Worm (Caenorhabditis elegans) whole organism, early embryonic: ENCODE data around the gene mbf-1.

Experiments
- B0310.2 ChIP-seq: sonication (generic microtip); optimal IDR thresholded peaks from 2 replicates; lab custom pipeline; 2016; ENCODE audit warnings: mild to moderate bottlenecking, missing genetic modification characterization, missing compliant biosample characterization
- F13C5.2 ChIP-seq: sonication (generic microtip); optimal IDR thresholded peaks from 2 replicates; lab custom pipeline; 2017; ENCODE audit warnings: mild to moderate bottlenecking, missing genetic modification characterization, inconsistent platforms, missing compliant biosample characterization
- ama-1 ChIP-seq: fragments of 150-350 bp; optimal IDR thresholded peaks from 2 replicates; lab custom pipeline; 2014
- flt-1 ChIP-seq: fragments of 200-800 bp; sonication (Bioruptor generic); IDR thresholded peaks from 2 replicates; pipeline ENCODE4 v1.3.6; 2022; ENCODE audit warnings: missing genetic modification characterization, missing compliant biosample characterization
- hmbx-1 ChIP-seq: sonication (generic microtip); optimal IDR thresholded peaks from 2 replicates; lab custom pipeline; 2016; ENCODE audit warnings: mild to moderate bottlenecking, missing genetic modification characterization, missing compliant biosample characterization
- hmg-4 ChIP-seq: fragments of 200-800 bp; sonication (Bioruptor generic); optimal IDR thresholded peaks from 2 replicates; lab custom pipeline; 2018; ENCODE audit warnings: mild to moderate bottlenecking, missing genetic modification characterization, missing compliant biosample characterization
- pes-1 ChIP-seq: fragments of 200-800 bp; sonication (Bioruptor generic); IDR thresholded peaks from 2 replicates; pipeline ENCODE4 v1.3.6; 2022; ENCODE audit warnings: missing genetic modification reagents, missing genetic modification characterization, missing compliant biosample characterization
- scrt-1 ChIP-seq: fragments of 200-800 bp; sonication (Bioruptor generic); IDR thresholded peaks from 2 replicates; pipeline ENCODE4 v1.3.6; 2022; ENCODE audit warnings: missing genetic modification characterization, missing compliant biosample characterization
- sea-1 ChIP-seq: fragments of 200-800 bp; sonication (Bioruptor generic); conservative IDR thresholded peaks from 2 replicates; pipeline ENCODE4 v1.3.6; 2022; ENCODE audit warnings: missing genetic modification characterization, missing compliant biosample characterization
- tbx-37 ChIP-seq: fragments of 200-800 bp; sonication (Bioruptor generic); conservative IDR thresholded peaks from 2 replicates; pipeline ENCODE4 v1.3.6; 2022; ENCODE audit warnings: missing genetic modification reagents, missing genetic modification characterization, missing compliant biosample characterization
- tra-4 ChIP-seq: sonication (generic microtip); optimal IDR thresholded peaks from 2 replicates; lab custom pipeline; 2017; ENCODE audit warnings: missing genetic modification characterization, missing compliant biosample characterization

ce11 chrIV:11452928-11453327, 27.2 kb downstream of the mbf-1 start:
- no peak for TF ChIP-seq flt-1 (GFP tag; lab: Robert Waterston, UW)
- no peak for TF ChIP-seq sea-1 (GFP tag; lab: Robert Waterston, UW)
- no peak for TF ChIP-seq scrt-1
- no peak for TF ChIP-seq ama-1
- no peak for TF ChIP-seq B0310.2 (tag; lab: Kevin White, UChicago)
- TF ChIP-seq hmbx-1 (tag; lab: Kevin White, UChicago) = no peak
- no peak for TF ChIP-seq F13C5.2 (tag; lab: Kevin White, UChicago)
- TF ChIP-seq pes-1 (GFP tag; lab: Robert Waterston, UW) = no peak
- no peak for TF ChIP-seq tra-4 (tag; lab: Kevin White, UChicago)
- TF ChIP-seq tbx-37 = no peak
- TF ChIP-seq hmg-4 (GFP tag; lab: Kevin White, UChicago) = no peak
